Fruit fly (Drosophila melanogaster) whole organism, pupa: Measurements from ENCODE around the gene Ac76E.

Experiments
- CG14655 ChIP-seq: fragments of 200-800 bp; sonication (Bioruptor generic); optimal IDR thresholded peaks from 3 replicates; lab custom pipeline; 2017; ENCODE audit warnings: mild to moderate bottlenecking, missing biosample characterization, missing genetic modification reagents, missing genetic modification characterization
- CG15710 ChIP-seq: fragments of 200-800 bp; sonication (Bioruptor generic); optimal IDR thresholded peaks from 2 replicates; lab custom pipeline; 2018; ENCODE audit warnings: missing biosample characterization, mild to moderate bottlenecking, missing genetic modification characterization, moderate library complexity
- Pif1A ChIP-seq: fragments of 200-800 bp; sonication (Bioruptor generic); optimal IDR thresholded peaks from 3 replicates; lab custom pipeline; 2016; ENCODE audit warnings: missing biosample characterization, missing genetic modification characterization

- no peak for TF ChIP-seq CG15710 (tag; lab: Kevin White, UChicago)
- no peak for TF ChIP-seq CG14655 (GFP tag; lab: Kevin White, UChicago)
- no peak for TF ChIP-seq Pif1A (GFP tag; lab: Kevin White, UChicago)
Observed at dm6 chr3L:19896280-19896891, 42.7 kb upstream of the Ac76E start.
